Worm (Caenorhabditis elegans) whole organism, L1 larva: ENCODE measurements around the gene mrpl-51.

Experiments
- C04F5.9 ChIP-seq: sonication (generic microtip); optimal IDR thresholded peaks from 2 replicates; lab custom pipeline; 2016; ENCODE audit warnings: missing genetic modification characterization, missing compliant biosample characterization
- ceh-63 ChIP-seq: fragments of 200-800 bp; sonication (Bioruptor generic); optimal IDR thresholded peaks from 2 replicates; lab custom pipeline; 2018; ENCODE audit warnings: mild to moderate bottlenecking, missing genetic modification characterization, missing compliant biosample characterization
- ceh-82 ChIP-seq, 3 experiments: fragments of 150-350 bp in 1 of 3; sonication (generic microtip) in 2 of 3; optimal IDR thresholded peaks; 2 replicates each; lab custom pipeline; 2014 to 2017; ENCODE audit warnings: missing biosample characterization in 3 of 3, missing genetic modification characterization in 3 of 3
- ceh-88 ChIP-seq: fragments of 200-800 bp; sonication (Bioruptor generic); IDR thresholded peaks from 2 replicates; pipeline ENCODE4 v1.3.6; 2022; ENCODE audit warnings: missing genetic modification characterization, missing compliant biosample characterization
- ces-1 ChIP-seq: fragments of 150-350 bp; optimal IDR thresholded peaks from 2 replicates; lab custom pipeline; 2014; ENCODE audit warnings: missing biosample characterization, missing genetic modification reagents, missing genetic modification characterization
- dpl-1 ChIP-seq, 3 experiments: fragments of 150-350 bp in 2 of 3; sonication (generic microtip) in 1 of 3; optimal IDR thresholded peaks; 2 replicates each; lab custom pipeline; 2014 to 2017; ENCODE audit warnings: missing biosample characterization in 3 of 3, missing genetic modification characterization in 3 of 3, missing genetic modification reagents in 3 of 3
- efl-1 ChIP-seq, 4 experiments: fragments of 150-350 bp; optimal IDR thresholded peaks in 3 of 4; peaks in 1 of 4; 1 replicate in 1 of 4; 2 replicates in 3 of 4; lab custom pipeline; 2014; ENCODE audit warnings: missing biosample characterization in 2 of 4, missing genetic modification characterization in 2 of 4, missing genetic modification reagents in 2 of 4
- efl-3 ChIP-seq: fragments of 200-800 bp; sonication (Bioruptor generic); optimal IDR thresholded peaks from 2 replicates; lab custom pipeline; 2018; ENCODE audit warnings: mild to moderate bottlenecking, missing genetic modification characterization, missing compliant biosample characterization
- egl-27 ChIP-seq, 2 experiments: fragments of 150-350 bp in 1 of 2; sonication (generic microtip); optimal IDR thresholded peaks; 3 replicates each; lab custom pipeline; 2017 to 2018; ENCODE audit warnings: missing biosample characterization in 2 of 2, missing genetic modification characterization in 2 of 2, missing genetic modification reagents in 2 of 2
- elt-2 ChIP-seq: sonication (generic microtip); optimal IDR thresholded peaks from 2 replicates; lab custom pipeline; 2016; ENCODE audit warnings: missing genetic modification characterization, mild to moderate bottlenecking, inconsistent platforms, missing compliant biosample characterization, missing genetic modification reagents
- ets-5 ChIP-seq: fragments of 200-800 bp; sonication (Bioruptor generic); IDR thresholded peaks from 2 replicates; pipeline ENCODE4 v1.3.6; 2022; ENCODE audit warnings: missing genetic modification characterization, missing compliant biosample characterization
- fkh-10 ChIP-seq: sonication (generic microtip); optimal IDR thresholded peaks from 2 replicates; lab custom pipeline; 2017; ENCODE audit warnings: missing biosample characterization, missing genetic modification reagents, missing genetic modification characterization
- fkh-4 ChIP-seq: sonication (generic microtip); optimal IDR thresholded peaks from 2 replicates; lab custom pipeline; 2016; ENCODE audit warnings: missing compliant biosample characterization, missing genetic modification characterization, borderline replicate concordance
- fos-1 ChIP-seq: fragments of 150-350 bp; optimal IDR thresholded peaks from 2 replicates; lab custom pipeline; 2014; ENCODE audit warnings: missing biosample characterization, missing genetic modification characterization
- grh-1 ChIP-seq: fragments of 200-800 bp; sonication (Bioruptor generic); IDR thresholded peaks from 2 replicates; pipeline ENCODE4 v1.3.6; 2022; ENCODE audit warnings: missing genetic modification reagents, missing genetic modification characterization, missing compliant biosample characterization
- hpl-2 ChIP-seq: fragments of 150-350 bp; optimal IDR thresholded peaks from 2 replicates; lab custom pipeline; 2014; ENCODE audit warnings: missing biosample characterization, missing genetic modification reagents, missing genetic modification characterization
- irx-1 ChIP-seq: sonication (generic microtip); optimal IDR thresholded peaks from 2 replicates; lab custom pipeline; 2016; ENCODE audit warnings: missing genetic modification characterization, missing compliant biosample characterization
- isw-1 ChIP-seq: fragments of 200-800 bp; sonication (Bioruptor generic); IDR thresholded peaks from 2 replicates; pipeline ENCODE4 v1.3.6; 2022; ENCODE audit warnings: missing genetic modification characterization, missing compliant biosample characterization
- lin-35 ChIP-seq, 2 experiments: fragments of 150-350 bp; optimal IDR thresholded peaks; 2 replicates each; lab custom pipeline; 2014; ENCODE audit warnings: missing biosample characterization in 2 of 2, missing genetic modification characterization in 2 of 2, missing genetic modification reagents in 2 of 2
- lsy-2 ChIP-seq, 2 experiments: fragments of 150-350 bp; optimal IDR thresholded peaks; 2 replicates each; lab custom pipeline; 2014; ENCODE audit warnings: missing biosample characterization in 2 of 2, missing genetic modification characterization in 2 of 2
- mdl-1 ChIP-seq, 2 experiments: fragments of 150-350 bp; optimal IDR thresholded peaks; 2 replicates each; lab custom pipeline; 2014 to 2017; ENCODE audit warnings: missing biosample characterization in 2 of 2, missing genetic modification characterization in 2 of 2, inconsistent platforms in 1 of 2
- nhr-11 ChIP-seq: fragments of 150-350 bp; optimal IDR thresholded peaks from 2 replicates; lab custom pipeline; 2014; ENCODE audit warnings: missing biosample characterization, missing genetic modification characterization
- nhr-12 ChIP-seq: sonication (generic microtip); optimal IDR thresholded peaks from 2 replicates; lab custom pipeline; 2017; ENCODE audit warnings: missing biosample characterization, missing genetic modification characterization
- nhr-19 ChIP-seq: fragments of 200-800 bp; sonication (Bioruptor generic); conservative IDR thresholded peaks from 2 replicates; pipeline ENCODE4 v1.3.6; 2022; ENCODE audit warnings: missing genetic modification characterization, missing compliant biosample characterization
- nhr-77 ChIP-seq: fragments of 150-350 bp; optimal IDR thresholded peaks from 2 replicates; lab custom pipeline; 2014; ENCODE audit warnings: missing biosample characterization, missing genetic modification characterization
- nhr-84 ChIP-seq: sonication (generic microtip); optimal IDR thresholded peaks from 2 replicates; lab custom pipeline; 2017; ENCODE audit warnings: missing biosample characterization, missing genetic modification characterization
- nhr-85 ChIP-seq: sonication (generic microtip); peaks from one replicate; lab custom pipeline; 2016; ENCODE audit warnings: missing genetic modification characterization, inconsistent platforms, missing compliant biosample characterization
- nhr-90 ChIP-seq: sonication (generic microtip); optimal IDR thresholded peaks from 2 replicates; lab custom pipeline; 2016; ENCODE audit warnings: mild to moderate bottlenecking, missing genetic modification characterization, missing compliant biosample characterization; ENCODE audit not compliant: poor library complexity
- pqm-1 ChIP-seq: sonication (generic microtip); optimal IDR thresholded peaks from 3 replicates; lab custom pipeline; 2017; ENCODE audit warnings: missing biosample characterization, missing genetic modification characterization
- skn-1 ChIP-seq: fragments of 150-350 bp; optimal IDR thresholded peaks from 2 replicates; lab custom pipeline; 2014; ENCODE audit warnings: missing biosample characterization, missing genetic modification characterization
- snpc-4 ChIP-seq: fragments of 150-350 bp; optimal IDR thresholded peaks from 2 replicates; lab custom pipeline; 2014; ENCODE audit warnings: missing biosample characterization, missing genetic modification characterization
- sptf-1 ChIP-seq: fragments of 150-350 bp; optimal IDR thresholded peaks from 2 replicates; lab custom pipeline; 2014; ENCODE audit warnings: missing biosample characterization, missing genetic modification characterization
- unc-30 ChIP-seq: sonication (generic microtip); optimal IDR thresholded peaks from 2 replicates; lab custom pipeline; 2017; ENCODE audit warnings: missing biosample characterization, missing genetic modification characterization
- unc-98 ChIP-seq: fragments of 200-800 bp; sonication (Bioruptor generic); IDR thresholded peaks from 2 replicates; pipeline ENCODE4 v1.3.6; 2022; ENCODE audit warnings: missing genetic modification characterization, missing compliant biosample characterization
- zip-4 ChIP-seq: fragments of 200-800 bp; sonication (Bioruptor generic); optimal IDR thresholded peaks from 2 replicates; lab custom pipeline; 2018; ENCODE audit warnings: mild to moderate bottlenecking, missing genetic modification characterization, moderate library complexity, missing compliant biosample characterization

mrpl-51 gene

DNA sequence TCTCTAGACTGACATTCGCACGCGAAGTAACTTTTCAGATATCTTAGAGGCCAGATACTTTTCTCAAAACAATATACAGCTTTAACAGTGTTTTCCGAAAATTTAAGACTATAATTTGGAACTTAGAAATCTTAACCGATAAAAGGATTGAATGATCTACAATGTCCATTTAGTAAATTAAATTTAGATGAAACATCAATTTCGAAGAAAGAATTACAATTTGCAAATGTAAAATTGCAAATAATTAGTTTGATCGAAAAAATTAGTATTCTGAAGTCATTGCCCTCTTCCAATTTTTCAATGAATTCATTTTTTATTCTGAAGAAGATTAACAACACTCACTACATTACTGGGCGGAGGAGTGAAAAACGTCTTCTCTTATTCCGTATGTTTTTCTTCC is 37.5 kb downstream of the mrpl-51 start, which contains the start of gene bath-37:
Gene bath-37, plus strand, starts transcription at position 301 of the 400 bp plus-strand sequence.
- no peak for TF ChIP-seq ceh-82 (tag; optimal IDR thresholded peaks at IDR 0.05; lab: Kevin White, UChicago)
- no peak for TF ChIP-seq sptf-1 (tag; lab: Kevin White, UChicago)
- TF ChIP-seq hpl-2 (GFP tag; lab: Kevin White, UChicago): no peak
- TF ChIP-seq fkh-10: no peak
- TF ChIP-seq C04F5.9 (tag; lab: Kevin White, UChicago): no peak
- TF ChIP-seq snpc-4: no peak
- no peak for TF ChIP-seq mdl-1 (tag; optimal IDR thresholded peaks at IDR 0.05; lab: Kevin White, UChicago)
- no peak for TF ChIP-seq ceh-63
- TF ChIP-seq unc-30 (tag; lab: Kevin White, UChicago): no peak
- no peak for TF ChIP-seq nhr-77 (tag; lab: Kevin White, UChicago)
- no peak for TF ChIP-seq elt-2
- no peak for TF ChIP-seq zip-4 (GFP tag; lab: Kevin White, UChicago)
- TF ChIP-seq nhr-19 (GFP tag; lab: Robert Waterston, UW): no peak
- TF ChIP-seq skn-1: no peak
- TF ChIP-seq ceh-88: no peak
- no peak for TF ChIP-seq isw-1
- TF ChIP-seq efl-3: no peak
- no peak for TF ChIP-seq nhr-85 (tag; lab: Kevin White, UChicago)
- no peak for TF ChIP-seq irx-1 (tag; lab: Kevin White, UChicago)

DNA sequence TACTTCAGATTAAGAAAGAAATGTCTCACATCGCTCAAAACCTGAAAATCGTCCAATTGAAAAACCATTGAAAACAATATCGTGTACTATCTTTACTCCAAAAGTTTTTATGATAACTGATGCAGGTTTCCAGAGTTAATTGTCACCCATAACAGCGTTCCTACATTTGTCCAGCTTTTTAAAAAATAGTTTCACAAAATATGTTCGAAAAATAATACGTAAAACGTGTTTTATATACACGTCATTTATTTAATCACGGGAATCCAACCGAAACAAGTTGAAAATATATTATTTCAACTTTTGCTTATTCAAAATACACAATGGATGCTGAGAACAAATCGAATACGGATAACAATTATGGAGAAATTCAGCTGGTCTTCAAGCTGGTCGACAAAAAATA is 44.4 kb downstream of the mrpl-51 start, which contains the start of gene K08E4.7:
Gene K08E4.7, plus strand, starts transcription at position 301 of the 400 bp plus-strand sequence.
- TF ChIP-seq nhr-90 (tag; lab: Kevin White, UChicago): no peak
- TF ChIP-seq pqm-1 (tag; lab: Kevin White, UChicago): no peak
- no peak for TF ChIP-seq fos-1 (tag; lab: Kevin White, UChicago)
- no peak for TF ChIP-seq ces-1 (GFP tag; lab: Kevin White, UChicago)
- no peak for TF ChIP-seq fkh-4 (tag; lab: Kevin White, UChicago)
- no peak for TF ChIP-seq nhr-84 (tag; lab: Kevin White, UChicago)
- no peak for TF ChIP-seq ceh-82 (tag; optimal IDR thresholded peaks at IDR 0.05; lab: Kevin White, UChicago)
- no peak for TF ChIP-seq nhr-11 (tag; lab: Kevin White, UChicago)
- TF ChIP-seq sptf-1 (tag; lab: Kevin White, UChicago): no peak
- TF ChIP-seq dpl-1 (GFP tag; optimal IDR thresholded peaks at IDR 0.05; lab: Kevin White, UChicago): no peak

DNA sequence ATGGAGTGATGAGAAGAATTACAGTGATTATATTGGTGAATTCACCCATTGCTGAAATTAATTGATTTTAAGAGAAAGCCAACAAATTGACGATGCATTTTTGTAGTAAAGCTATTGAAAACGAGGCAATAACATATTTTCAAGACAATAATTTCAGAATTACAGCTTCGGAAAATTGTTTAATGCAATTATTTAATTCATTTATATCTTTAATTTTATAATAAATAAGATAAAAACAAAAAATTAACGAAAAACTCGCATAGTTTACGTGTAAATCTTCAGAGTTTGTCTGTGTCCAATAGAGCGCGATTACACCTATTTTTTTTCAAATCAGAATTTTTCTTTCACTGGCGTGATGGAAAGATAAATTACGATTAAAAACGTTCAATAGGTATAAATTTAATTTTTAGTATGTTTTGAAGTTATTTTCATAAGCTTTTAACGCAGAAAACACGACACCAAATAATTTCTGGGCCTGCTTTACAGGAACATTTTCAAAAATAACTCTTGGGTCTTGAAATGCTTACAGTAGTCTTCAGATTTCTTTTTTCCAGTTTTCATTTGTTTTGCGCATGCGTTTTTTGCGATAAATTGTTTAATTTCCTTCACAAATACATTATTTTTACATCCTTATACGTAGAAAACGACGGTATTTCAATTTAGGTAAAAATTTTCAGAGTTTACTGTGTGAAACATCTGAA is 47.1 kb downstream of the mrpl-51 start, which contains the start of gene tmed-1:
Gene tmed-1, minus strand, starts transcription at position 51 of the 701 bp plus-strand sequence.
- TF ChIP-seq egl-27 (tag; optimal IDR thresholded peaks at IDR 0.05; lab: Kevin White, UChicago): no peak
- TF ChIP-seq lsy-2 (tag; optimal IDR thresholded peaks at IDR 0.05; lab: Kevin White, UChicago): peak in 1 of 2 experiments; percentile 24
- peak in 1 of 2 experiments; percentile 3 for TF ChIP-seq lin-35 (GFP tag; optimal IDR thresholded peaks at IDR 0.05; lab: Kevin White, UChicago)
- TF ChIP-seq grh-1 (GFP tag; lab: Robert Waterston, UW): no peak
- TF ChIP-seq nhr-85 (tag; lab: Kevin White, UChicago): no peak
- TF ChIP-seq dpl-1 (GFP tag; optimal IDR thresholded peaks at IDR 0.05; lab: Kevin White, UChicago): peak in 1 of 3 experiments; percentile 45
- TF ChIP-seq efl-1 (optimal IDR thresholded peaks at IDR 0.05; lab: Kevin White, UChicago): no peak
- peak in 1 of 2 experiments; percentile 26 for TF ChIP-seq efl-1 (GFP tag; optimal IDR thresholded peaks at IDR 0.05 in 1 of 2; lab: Kevin White, UChicago)
- no peak for TF ChIP-seq nhr-12
- TF ChIP-seq ets-5: no peak
- TF ChIP-seq unc-98: no peak
- no peak for TF ChIP-seq fkh-4 (tag; lab: Kevin White, UChicago)
